Fruit fly (Drosophila melanogaster) whole organism, adult: ENCODE data around the gene slpr.
A peak's percentile ranks its signal among the peaks of the same experiment; 100 is the strongest.

Experiments used
- CG11617 ChIP-seq: fragments of 200-800 bp; sonication (Bioruptor generic); optimal IDR thresholded peaks from 2 replicates; lab custom pipeline; 2017; ENCODE audit warnings: mild to moderate bottlenecking, missing biosample characterization, missing genetic modification reagents, missing genetic modification characterization
- CG12768 ChIP-seq: fragments of 200-800 bp; sonication (Bioruptor generic); optimal IDR thresholded peaks from 2 replicates; lab custom pipeline; 2017; ENCODE audit warnings: missing biosample characterization, missing genetic modification characterization, mild to moderate bottlenecking, moderate library complexity, missing genetic modification reagents
- CG14711 ChIP-seq: fragments of 200-800 bp; sonication (Bioruptor generic); optimal IDR thresholded peaks from 2 replicates; lab custom pipeline; 2018; ENCODE audit warnings: missing biosample characterization, mild to moderate bottlenecking, missing genetic modification characterization, moderate library complexity
- CG1620 ChIP-seq: fragments of 200-800 bp; sonication (Bioruptor generic); optimal IDR thresholded peaks from 2 replicates; lab custom pipeline; 2016; ENCODE audit warnings: missing biosample characterization, missing genetic modification characterization
- CG33017 ChIP-seq: fragments of 200-800 bp; sonication (Bioruptor generic); optimal IDR thresholded peaks from 2 replicates; lab custom pipeline; 2018; ENCODE audit warnings: missing biosample characterization, mild to moderate bottlenecking, missing genetic modification characterization, moderate library complexity
- CG5204 ChIP-seq: fragments of 200-800 bp; sonication (Bioruptor generic); optimal IDR thresholded peaks from 2 replicates; lab custom pipeline; 2016; ENCODE audit warnings: missing biosample characterization, missing genetic modification characterization
- CG7045 ChIP-seq: fragments of 200-800 bp; sonication (Bioruptor generic); optimal IDR thresholded peaks from 2 replicates; lab custom pipeline; 2017; ENCODE audit warnings: missing biosample characterization, mild to moderate bottlenecking, missing genetic modification characterization
- CG7101 ChIP-seq: fragments of 200-800 bp; sonication (Bioruptor generic); optimal IDR thresholded peaks from 2 replicates; lab custom pipeline; 2018; ENCODE audit warnings: missing biosample characterization, mild to moderate bottlenecking, missing genetic modification characterization, moderate library complexity
- Clk ChIP-seq: fragments of 200-800 bp; sonication (Bioruptor generic); optimal IDR thresholded peaks from 2 replicates; lab custom pipeline; 2017; ENCODE audit warnings: missing biosample characterization, missing genetic modification characterization
- Crg-1 ChIP-seq: fragments of 200-800 bp; sonication (Bioruptor generic); optimal IDR thresholded peaks from 2 replicates; lab custom pipeline; 2016; ENCODE audit warnings: missing biosample characterization, missing genetic modification characterization
- Hr96 ChIP-seq: fragments of 200-800 bp; sonication (Bioruptor generic); optimal IDR thresholded peaks from 2 replicates; lab custom pipeline; 2016; ENCODE audit warnings: missing biosample characterization, missing genetic modification characterization
- Mnt ChIP-seq: fragments of 200-800 bp; sonication (Bioruptor generic); optimal IDR thresholded peaks from 2 replicates; lab custom pipeline; 2016; ENCODE audit warnings: missing biosample characterization, mild to moderate bottlenecking, missing genetic modification characterization
- bab1 ChIP-seq: fragments of 200-800 bp; sonication (Bioruptor generic); optimal IDR thresholded peaks from 3 replicates; lab custom pipeline; 2019; ENCODE audit warnings: missing biosample characterization, mild to moderate bottlenecking, missing genetic modification characterization, moderate library complexity
- cic ChIP-seq: fragments of 200-800 bp; sonication (Bioruptor generic); optimal IDR thresholded peaks from 2 replicates; lab custom pipeline; 2017; ENCODE audit warnings: missing biosample characterization, mild to moderate bottlenecking, missing genetic modification characterization, moderate library complexity
- cnc ChIP-seq, 2 experiments: fragments of >200 bp; optimal IDR thresholded peaks; 2 replicates each; lab custom pipeline; 2017
- kay ChIP-seq: fragments of 200-800 bp; sonication (Bioruptor generic); peaks from one replicate; lab custom pipeline; 2016; ENCODE audit warnings: missing biosample characterization, missing genetic modification characterization, borderline replicate concordance
- ovo ChIP-seq: fragments of 200-800 bp; sonication (Bioruptor generic); optimal IDR thresholded peaks from 2 replicates; lab custom pipeline; 2016; ENCODE audit warnings: missing biosample characterization, missing genetic modification characterization
- pad ChIP-seq: fragments of 200-800 bp; sonication (Bioruptor generic); optimal IDR thresholded peaks from 3 replicates; lab custom pipeline; 2017; ENCODE audit warnings: missing biosample characterization, missing genetic modification characterization, mild to moderate bottlenecking, moderate library complexity, missing genetic modification reagents
- tj ChIP-seq: fragments of 200-800 bp; sonication (Bioruptor generic); optimal IDR thresholded peaks from 3 replicates; lab custom pipeline; 2017; ENCODE audit warnings: missing biosample characterization, mild to moderate bottlenecking, missing genetic modification characterization, moderate library complexity
- toe ChIP-seq: fragments of 200-800 bp; sonication (Bioruptor generic); optimal IDR thresholded peaks from 2 replicates; lab custom pipeline; 2016; ENCODE audit warnings: missing biosample characterization, missing genetic modification characterization

Gene slpr

DNA sequence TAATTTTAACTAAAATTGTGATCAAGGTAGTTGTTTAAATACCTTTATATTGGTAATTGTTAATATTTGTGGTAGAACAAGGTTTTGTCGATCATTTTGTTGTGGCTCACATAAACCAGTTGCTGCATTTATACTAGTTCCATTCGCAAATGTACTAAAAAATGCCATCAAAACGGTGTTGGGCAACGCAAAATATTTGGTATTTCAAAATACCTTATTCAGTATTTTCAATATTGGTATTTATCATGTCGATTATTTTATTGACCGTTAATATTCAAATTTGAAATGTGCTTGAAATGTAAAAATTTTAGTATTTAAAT lies at the start of gene slpr:
TSS of gene slpr (minus strand) at position 156 of the 320 bp plus-strand sequence.
- TF ChIP-seq Mnt (GFP tag; lab: Kevin White, UChicago) (no peak), CG14711 (tag; lab: Kevin White, UChicago) (peak; percentile 38), toe (GFP tag; lab: Kevin White, UChicago) (no peak)

DNA sequence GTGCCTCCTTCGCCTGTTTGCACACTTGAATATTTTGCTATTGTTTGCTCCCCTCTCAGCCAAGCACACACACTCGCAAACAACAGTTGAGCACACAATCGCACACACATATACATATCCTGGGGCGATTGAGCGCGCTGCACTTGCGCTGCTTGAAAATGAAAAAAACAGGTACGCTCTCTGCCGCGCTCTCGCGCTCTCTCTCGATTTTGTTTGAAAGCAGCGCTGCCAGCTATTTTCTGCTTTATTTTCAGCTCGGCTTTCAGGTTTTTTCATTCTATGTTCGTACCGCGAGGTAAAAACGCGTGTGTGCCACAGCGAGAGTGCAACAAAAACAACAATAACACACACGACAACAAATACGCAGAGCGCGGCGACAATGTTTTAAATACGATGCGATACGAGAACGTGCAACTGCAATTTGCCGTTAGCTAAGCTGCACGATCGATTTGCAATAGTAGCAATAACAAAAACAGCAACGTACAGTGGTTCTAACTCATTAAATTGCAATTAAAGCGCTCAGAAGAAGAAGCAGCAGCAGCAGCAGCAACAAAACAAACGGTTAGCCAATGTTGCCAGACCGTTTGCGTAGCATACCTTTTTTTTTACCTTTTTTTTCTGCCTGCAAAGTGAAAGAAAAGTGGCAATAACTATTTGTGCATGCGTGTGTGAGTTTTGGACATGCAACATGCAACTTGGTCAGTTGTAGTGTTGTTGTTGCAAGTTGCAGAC lies 39.0 kb upstream of the slpr start:
- TF ChIP-seq CG14711 (tag; lab: Kevin White, UChicago) = no peak

DNA sequence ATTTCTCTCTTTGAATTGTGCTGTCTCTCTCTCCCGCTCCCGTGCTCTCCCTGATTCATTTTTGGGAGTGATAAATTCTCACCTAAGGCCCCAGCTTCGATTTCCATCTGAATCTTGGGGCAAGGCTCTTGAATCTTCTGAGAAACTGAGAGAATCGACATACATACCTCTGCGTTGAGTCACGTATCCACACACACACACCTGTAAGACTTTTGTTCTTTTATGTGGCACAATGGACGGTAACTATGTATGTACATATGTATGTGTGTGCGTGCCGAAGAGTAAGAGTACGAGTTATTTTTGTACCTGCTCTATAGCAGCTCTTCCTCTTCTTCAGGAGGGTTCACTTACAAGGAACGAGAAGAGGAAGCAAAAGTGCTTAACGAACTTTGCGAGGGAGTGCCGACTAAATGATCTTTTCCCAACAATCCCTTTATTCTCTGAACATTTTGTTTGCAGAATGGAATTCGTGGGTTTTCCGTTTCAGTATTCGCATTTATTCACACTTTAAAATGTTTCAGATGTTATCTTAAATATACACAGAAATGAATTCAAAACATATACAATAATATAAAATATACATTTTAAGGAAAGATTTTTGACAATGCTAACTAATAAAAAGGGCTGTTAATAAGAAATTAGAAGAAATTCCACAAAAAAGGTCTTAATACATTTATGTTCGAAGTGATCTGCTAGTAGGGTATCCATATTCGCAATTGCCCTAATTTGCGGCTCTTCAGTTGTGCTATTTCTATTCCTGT lies 38.3 kb upstream of the slpr start:
- TF ChIP-seq CG7101 (tag; lab: Kevin White, UChicago) (no peak), Hr96 (GFP tag; lab: Kevin White, UChicago) (no peak), CG11617 (GFP tag; lab: Kevin White, UChicago) (no peak), CG1620 (GFP tag; lab: Kevin White, UChicago) (no peak), cnc (optimal IDR thresholded peaks at IDR 0.05; lab: Kevin White, UChicago) (no peak), CG14711 (tag; lab: Kevin White, UChicago) (no peak), Clk (GFP tag; lab: Kevin White, UChicago) (no peak), cic (GFP tag; lab: Kevin White, UChicago) (no peak), kay (GFP tag; lab: Kevin White, UChicago) (no peak), Mnt (GFP tag; lab: Kevin White, UChicago) (no peak), CG5204 (GFP tag; lab: Kevin White, UChicago) (no peak)

dm6 chrX:8214017-8214416 lies 37.0 kb upstream of the slpr start:
- no peak for TF ChIP-seq CG7045 (GFP tag; lab: Kevin White, UChicago)
- TF ChIP-seq CG1620 (GFP tag; lab: Kevin White, UChicago) = no peak
- TF ChIP-seq cic (GFP tag; lab: Kevin White, UChicago) = no peak
- TF ChIP-seq CG7101 (tag; lab: Kevin White, UChicago) = no peak
- TF ChIP-seq cnc (optimal IDR thresholded peaks at IDR 0.05; lab: Kevin White, UChicago) = no peak
- TF ChIP-seq Mnt (GFP tag; lab: Kevin White, UChicago) = no peak
- no peak for TF ChIP-seq kay (GFP tag; lab: Kevin White, UChicago)
- TF ChIP-seq Clk (GFP tag; lab: Kevin White, UChicago) = no peak
- TF ChIP-seq Hr96 (GFP tag; lab: Kevin White, UChicago) = no peak

- TF ChIP-seq pad (GFP tag; lab: Kevin White, UChicago) = no peak
- peak; percentile 49 for TF ChIP-seq CG7101 (tag; lab: Kevin White, UChicago)
- peak; percentile 78 for TF ChIP-seq tj (GFP tag; lab: Kevin White, UChicago)
- no peak for TF ChIP-seq CG14711 (tag; lab: Kevin White, UChicago)
- no peak for TF ChIP-seq CG5204 (GFP tag; lab: Kevin White, UChicago)
- TF ChIP-seq CG11617 (GFP tag; lab: Kevin White, UChicago) = peak; percentile 31
- no peak for TF ChIP-seq CG7045 (GFP tag; lab: Kevin White, UChicago)
- TF ChIP-seq ovo (GFP tag; lab: Kevin White, UChicago) = peak; percentile 13
These were observed 34.9 kb upstream of the slpr start for dm6 chrX:8211731-8212468.

- TF ChIP-seq CG33017 (tag; lab: Kevin White, UChicago) (no peak), CG7045 (GFP tag; lab: Kevin White, UChicago) (peak; percentile 24), bab1 (GFP tag; lab: Kevin White, UChicago) (no peak), cic (GFP tag; lab: Kevin White, UChicago) (no peak), ovo (GFP tag; lab: Kevin White, UChicago) (no peak), kay (GFP tag; lab: Kevin White, UChicago) (no peak), CG12768 (peak; percentile 24), Clk (GFP tag; lab: Kevin White, UChicago) (peak; percentile 16), pad (GFP tag; lab: Kevin White, UChicago) (no peak), CG7101 (tag; lab: Kevin White, UChicago) (peak; percentile 36), cnc (optimal IDR thresholded peaks at IDR 0.05; lab: Kevin White, UChicago) (no peak), CG1620 (GFP tag; lab: Kevin White, UChicago) (no peak), Mnt (GFP tag; lab: Kevin White, UChicago) (no peak), tj (GFP tag; lab: Kevin White, UChicago) (no peak), CG5204 (GFP tag; lab: Kevin White, UChicago) (peak; percentile 6), toe (GFP tag; lab: Kevin White, UChicago) (no peak), CG11617 (GFP tag; lab: Kevin White, UChicago) (no peak), CG14711 (tag; lab: Kevin White, UChicago) (peak; percentile 4), Crg-1 (GFP tag; lab: Kevin White, UChicago) (no peak), Hr96 (GFP tag; lab: Kevin White, UChicago) (peak; percentile 23)
These were observed 34.2 kb upstream of the slpr start for dm6 chrX:8211094-8211730.
